Fruit fly (Drosophila melanogaster): Measurements from ENCODE around the gene CG3306.

- TF ChIP-seq fd96Ca (GFP tag; IDR thresholded peaks at IDR 0.05) (peak; percentile 71; the same call in 2 of the 3 replicates), D1 (tag; optimal IDR thresholded peaks at IDR 0.05) (peak; percentile 12), rn (GFP tag; IDR thresholded peaks at IDR 0.05) (peak; percentile 43), gl (tag; optimal IDR thresholded peaks at IDR 0.05) (no peak), Ets98B (GFP tag; IDR thresholded peaks at IDR 0.05) (peak; percentile 88), CG10348 (GFP tag; IDR thresholded peaks at IDR 0.05) (peak; percentile 20; the same call in 1 of the 2 replicates), Pif1A (GFP tag; optimal IDR thresholded peaks at IDR 0.05) (peak; percentile 56), CG34367 (tag; optimal IDR thresholded peaks at IDR 0.05) (no peak), CG8301 (tag; optimal IDR thresholded peaks at IDR 0.05) (peak; percentile 89), CG4496 (GFP tag; IDR thresholded peaks at IDR 0.05) (peak; percentile 87), CG17806 (tag; optimal IDR thresholded peaks at IDR 0.05) (peak; percentile 51)
Measured at dm6 chr3L:9566849-9567248, 34.5 kb upstream of the CG3306 start.

Data from whole organism, pupa.